Worm (Caenorhabditis elegans): ENCODE measurements around the gene tag-281.

tag-281 gene

ce11 chrII:12444679-12445376, 14.7 kb upstream of the tag-281 start, which contains the start of the genes W05H5.1 and pitr-6:
TSS of gene W05H5.1 (minus strand) at chrII:12444779.
TSS of gene pitr-6 (plus strand) at chrII:12445326.
- no peak for TF ChIP-seq him-1 (tag; optimal IDR thresholded peaks at IDR 0.05)
- no peak for TF ChIP-seq W03F9.2 (tag; optimal IDR thresholded peaks at IDR 0.05)
- TF ChIP-seq dao-5 (tag; optimal IDR thresholded peaks at IDR 0.05): no peak

- TF ChIP-seq W03F9.2 (tag; optimal IDR thresholded peaks at IDR 0.05) (no peak), dao-5 (tag; optimal IDR thresholded peaks at IDR 0.05) (no peak), him-1 (tag; optimal IDR thresholded peaks at IDR 0.05) (no peak)
Observed at ce11 chrII:12448241-12448640, 11.3 kb upstream of the tag-281 start, which contains the start of gene srh-27. TSS of gene srh-27 (plus strand) at chrII:12448541.

- no peak for TF ChIP-seq dao-5 (tag; optimal IDR thresholded peaks at IDR 0.05)
- no peak for TF ChIP-seq him-1 (tag; optimal IDR thresholded peaks at IDR 0.05)
- TF ChIP-seq W03F9.2 (tag; optimal IDR thresholded peaks at IDR 0.05): no peak
Observed at ce11 chrII:12449849-12450248, 9.7 kb upstream of the tag-281 start, which contains the start of gene sre-34. TSS of gene sre-34 (plus strand) at chrII:12450149.

ce11 chrII:12452754-12453352, 6.7 kb upstream of the tag-281 start, which contains the start of the genes sre-35 and sre-33:
TSS of gene sre-35 (minus strand) at chrII:12452854.
TSS of gene sre-33 (plus strand) at chrII:12453302.
- TF ChIP-seq dao-5 (tag; optimal IDR thresholded peaks at IDR 0.05) (no peak), him-1 (tag; optimal IDR thresholded peaks at IDR 0.05) (no peak), W03F9.2 (tag; optimal IDR thresholded peaks at IDR 0.05) (no peak)

ce11 chrII:12456633-12457032, 2.9 kb upstream of the tag-281 start, which contains the start of gene sre-32:
TSS of gene sre-32 (minus strand) at chrII:12456733.
- TF ChIP-seq him-1 (tag; optimal IDR thresholded peaks at IDR 0.05) (no peak), W03F9.2 (tag; optimal IDR thresholded peaks at IDR 0.05) (no peak), dao-5 (tag; optimal IDR thresholded peaks at IDR 0.05) (no peak)

- TF ChIP-seq dao-5 (tag; optimal IDR thresholded peaks at IDR 0.05) (no peak), W03F9.2 (tag; optimal IDR thresholded peaks at IDR 0.05) (no peak), him-1 (tag; optimal IDR thresholded peaks at IDR 0.05) (no peak)
Observed at ce11 chrII:12457275-12457674, 2.3 kb upstream of the tag-281 start, which contains the start of gene sre-38. TSS of gene sre-38 (plus strand) at chrII:12457575.

ce11 chrII:12460602-12461453, 1.3 kb downstream of the tag-281 start, which contains the start of gene tag-280:
TSS of gene tag-280 (plus strand) at chrII:12460652.
- no peak for TF ChIP-seq W03F9.2 (tag; optimal IDR thresholded peaks at IDR 0.05)
- no peak for TF ChIP-seq him-1 (tag; optimal IDR thresholded peaks at IDR 0.05)
- no peak for TF ChIP-seq dao-5 (tag; optimal IDR thresholded peaks at IDR 0.05)

ce11 chrII:12462244-12462643, 2.7 kb downstream of the tag-281 start, which contains the start of gene F15A4.2:
TSS of gene F15A4.2 (plus strand) at chrII:12462544.
- TF ChIP-seq dao-5 (tag; optimal IDR thresholded peaks at IDR 0.05) (no peak), W03F9.2 (tag; optimal IDR thresholded peaks at IDR 0.05) (no peak), him-1 (tag; optimal IDR thresholded peaks at IDR 0.05) (no peak)

ce11 chrII:12465557-12465956, 6.0 kb downstream of the tag-281 start, which contains the start of gene sre-37:
TSS of gene sre-37 (plus strand) at chrII:12465857.
- TF ChIP-seq dao-5 (tag; optimal IDR thresholded peaks at IDR 0.05) (no peak), W03F9.2 (tag; optimal IDR thresholded peaks at IDR 0.05) (no peak), him-1 (tag; optimal IDR thresholded peaks at IDR 0.05) (no peak)

- no peak for TF ChIP-seq him-1 (tag; optimal IDR thresholded peaks at IDR 0.05)
- no peak for TF ChIP-seq dao-5 (tag; optimal IDR thresholded peaks at IDR 0.05)
- TF ChIP-seq W03F9.2 (tag; optimal IDR thresholded peaks at IDR 0.05): no peak
Observed at ce11 chrII:12467047-12467446, 7.5 kb downstream of the tag-281 start, which contains the start of gene srg-16. TSS of gene srg-16 (plus strand) at chrII:12467133.

ce11 chrII:12471138-12471855, 11.7 kb downstream of the tag-281 start, which contains the start of the genes F15A4.5 and phat-8:
TSS of gene F15A4.5 (minus strand) at chrII:12471238.
TSS of gene phat-8 (plus strand) at chrII:12471805.
- TF ChIP-seq him-1 (tag; optimal IDR thresholded peaks at IDR 0.05) (no peak), W03F9.2 (tag; optimal IDR thresholded peaks at IDR 0.05) (no peak), dao-5 (tag; optimal IDR thresholded peaks at IDR 0.05) (no peak)

- no peak for TF ChIP-seq him-1 (tag; optimal IDR thresholded peaks at IDR 0.05)
- TF ChIP-seq W03F9.2 (tag; optimal IDR thresholded peaks at IDR 0.05): no peak
- no peak for TF ChIP-seq dao-5 (tag; optimal IDR thresholded peaks at IDR 0.05)
Observed at ce11 chrII:12473406-12473805, 13.8 kb downstream of the tag-281 start, which contains the start of gene srg-17. TSS of gene srg-17 (plus strand) at chrII:12473706.
